Worm (Caenorhabditis elegans): ENCODE results near the gene egl-45.

The egl-45 gene

DNA sequence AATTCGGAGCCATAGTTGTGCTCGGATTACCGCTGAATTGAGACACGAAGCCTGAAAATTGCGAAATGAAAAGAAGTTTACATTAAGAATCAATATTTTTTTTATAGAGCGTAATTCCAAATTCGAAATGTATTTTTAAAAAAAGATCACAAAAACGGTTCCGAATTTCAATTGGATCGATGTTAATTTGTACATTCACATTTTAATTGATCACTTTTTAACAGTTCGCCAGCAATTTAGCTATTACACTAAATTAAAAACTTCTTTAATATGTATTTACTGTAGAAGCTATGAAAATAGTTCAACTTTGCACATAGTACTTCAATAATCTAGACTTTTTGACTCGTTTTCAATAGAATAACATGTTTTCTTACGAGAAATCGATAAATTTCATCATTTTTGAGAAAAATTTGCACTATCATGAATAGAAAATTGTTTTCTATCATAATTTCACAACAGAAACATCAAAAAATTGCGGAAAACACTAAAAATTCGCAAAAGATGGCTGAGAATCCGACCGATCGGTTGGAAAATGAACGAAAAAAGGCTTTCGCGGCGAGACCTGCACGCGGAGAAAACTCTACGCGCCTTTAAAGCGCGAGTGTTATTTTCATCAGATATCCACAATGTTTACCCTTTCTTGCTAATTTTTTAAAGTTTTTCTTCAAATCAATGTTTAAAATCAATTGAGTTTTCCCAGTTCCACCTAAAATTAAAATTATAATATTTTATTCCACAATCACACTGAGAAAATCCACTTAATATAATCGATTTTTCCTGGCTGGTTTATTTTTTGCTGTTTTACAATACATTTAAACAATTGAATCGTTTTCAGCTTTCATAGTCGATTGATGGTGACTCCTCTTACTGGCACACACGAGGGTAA, at the start of gene egl-45, which contains the start of gene kcmf-1:
egl-45 (minus strand) TSS at position 51 of the 886 bp plus-strand sequence.
kcmf-1 (plus strand) TSS at position 836 of the 886 bp plus-strand sequence.
- no peak for TF ChIP-seq unc-62 (GFP tag; optimal IDR thresholded peaks at IDR 0.05)

DNA sequence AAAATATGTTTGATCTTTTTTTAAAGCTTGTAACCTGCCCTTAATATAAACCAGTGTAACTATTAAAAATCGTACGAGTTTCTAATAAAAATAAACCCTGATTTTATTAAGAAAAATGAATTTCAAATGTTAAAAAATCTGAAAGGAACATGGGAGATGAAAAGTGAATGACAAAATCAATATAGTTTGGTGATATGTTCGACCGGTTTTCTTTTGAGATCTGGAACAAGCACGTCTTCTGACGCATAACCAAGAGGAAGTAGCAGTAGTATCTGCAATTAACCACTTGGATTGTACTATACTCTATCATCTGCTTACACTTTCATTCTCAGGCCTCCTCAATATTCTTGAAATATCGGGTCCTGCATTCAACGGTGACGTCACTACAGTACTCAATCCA, 48.7 kb upstream of the egl-45 start:
- TF ChIP-seq unc-62 (GFP tag; optimal IDR thresholded peaks at IDR 0.05): no peak

- no peak for TF ChIP-seq unc-62 (GFP tag; optimal IDR thresholded peaks at IDR 0.05)
Observed at ce11 chrIII:7873481-7873880, 45.1 kb upstream of the egl-45 start, which contains the start of gene tyr-1. tyr-1 (plus strand) TSS chrIII:7873781.

DNA sequence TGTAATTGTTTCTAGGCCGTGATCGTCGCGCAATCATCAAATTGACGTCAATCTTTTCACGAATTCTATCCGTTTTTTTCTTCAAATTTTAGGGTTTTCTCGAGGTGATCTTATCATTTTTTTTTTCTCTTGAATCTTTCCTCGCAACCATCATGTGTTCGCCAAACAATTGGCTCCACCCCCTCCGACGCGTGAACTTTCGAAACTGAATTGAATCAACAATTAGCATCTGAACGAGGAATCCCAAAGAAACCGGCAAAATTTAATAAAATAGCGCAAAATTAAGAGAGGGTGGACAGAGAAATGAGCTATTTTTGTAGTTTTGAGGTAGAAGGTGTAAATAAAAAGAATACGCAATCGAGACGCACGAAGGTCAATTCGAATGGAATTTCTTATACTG, 44.4 kb upstream of the egl-45 start:
- TF ChIP-seq unc-62 (GFP tag; optimal IDR thresholded peaks at IDR 0.05): no peak

DNA sequence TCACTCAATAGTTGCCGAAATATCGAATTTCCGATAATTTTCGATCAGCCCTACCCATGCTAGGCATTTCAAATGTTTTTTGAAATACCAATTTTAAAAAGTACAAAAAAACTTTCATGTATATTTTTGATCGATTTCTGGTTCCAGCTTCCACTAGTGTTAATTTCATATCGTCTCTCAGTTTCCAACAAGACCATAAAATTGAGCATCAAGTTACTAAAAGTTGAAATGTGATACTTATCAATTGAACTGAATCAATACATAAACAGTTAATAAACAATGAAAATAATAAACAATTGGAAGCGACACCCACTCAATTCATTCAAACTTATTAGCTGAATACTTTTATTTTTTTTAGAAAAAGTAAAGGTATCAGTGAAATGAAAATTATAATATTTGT, 37.8 kb upstream of the egl-45 start, which contains the start of gene cup-4:
cup-4 (plus strand) TSS at position 301 of the 400 bp plus-strand sequence.
- TF ChIP-seq unc-62 (GFP tag; optimal IDR thresholded peaks at IDR 0.05): no peak

DNA sequence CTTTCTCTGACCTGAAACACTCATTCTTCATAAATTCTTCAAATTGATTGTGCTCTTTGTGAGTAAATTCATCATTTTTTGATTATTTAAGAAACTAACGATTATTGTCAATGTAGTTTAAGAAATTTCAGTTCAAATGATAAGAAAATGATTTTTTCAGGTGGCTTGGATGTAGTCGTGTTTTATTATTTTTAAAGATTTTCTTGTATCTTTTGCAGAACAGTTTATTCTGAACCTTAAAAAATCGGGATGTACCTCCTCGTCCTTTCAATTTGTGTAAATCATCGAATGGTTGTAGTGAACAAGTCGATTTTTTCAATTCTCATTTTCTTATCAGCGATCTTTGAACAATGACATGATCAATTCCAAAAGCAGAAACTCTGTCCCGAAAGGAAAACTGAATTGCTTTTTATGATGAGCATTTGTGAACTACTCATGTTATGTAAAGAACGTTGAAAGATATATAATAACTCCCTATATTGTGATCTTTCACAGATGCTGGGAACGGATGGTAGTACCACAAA, 36.9 kb upstream of the egl-45 start, which contains the start of gene slc-17.3:
slc-17.3 (minus strand) TSS at position 51 of the 524 bp plus-strand sequence.
- TF ChIP-seq unc-62 (GFP tag; optimal IDR thresholded peaks at IDR 0.05): no peak

DNA sequence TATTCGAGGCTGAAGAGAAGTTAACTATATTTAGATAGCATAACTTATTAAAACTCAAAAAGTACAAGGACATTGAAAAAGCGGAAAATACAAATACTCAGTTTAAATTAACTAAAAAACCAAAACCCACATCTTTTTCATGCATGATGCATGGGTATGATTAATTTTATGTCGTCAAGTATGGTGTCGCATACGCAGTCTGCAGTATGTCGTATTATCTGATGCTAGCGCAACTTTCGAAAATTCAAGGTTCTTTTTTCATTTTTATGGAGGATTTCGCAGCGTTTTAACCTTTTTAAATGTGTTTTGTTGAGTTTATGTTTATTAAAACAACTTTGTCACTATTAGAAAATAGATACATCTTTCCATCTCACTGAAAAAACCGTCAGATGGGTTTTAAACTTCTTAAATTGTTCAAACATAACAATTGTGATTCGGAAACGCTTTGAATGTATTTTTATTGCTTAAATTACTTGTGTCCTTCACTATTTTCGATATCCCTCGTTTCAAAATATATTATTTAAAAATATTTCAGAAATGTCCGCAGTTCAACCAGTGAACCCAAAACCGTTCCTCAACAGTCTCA, 33.2 kb upstream of the egl-45 start, which contains the start of gene snr-5:
snr-5 (plus strand) TSS at position 536 of the 586 bp plus-strand sequence.
- TF ChIP-seq unc-62 (GFP tag; optimal IDR thresholded peaks at IDR 0.05): no peak

DNA sequence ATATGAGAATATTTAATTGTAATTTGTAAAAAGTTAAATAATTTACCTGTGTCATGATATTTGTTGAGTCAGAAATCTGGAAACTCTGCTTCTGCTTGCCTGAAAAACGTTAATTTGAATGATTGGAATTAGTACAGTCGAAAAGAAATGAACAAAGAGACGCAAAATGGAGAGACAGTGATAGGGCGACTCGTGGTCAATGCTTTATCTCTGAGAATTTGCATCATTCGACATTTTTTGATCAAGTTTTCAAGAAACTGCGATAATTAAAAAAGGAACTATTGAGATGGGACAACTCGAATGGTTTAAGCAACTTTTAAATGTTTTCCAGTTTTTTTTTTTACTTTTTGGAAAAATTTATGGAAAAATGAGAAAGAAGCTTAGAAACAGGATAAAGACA, 32.5 kb upstream of the egl-45 start, which contains the start of gene cuc-1:
cuc-1 (minus strand) TSS at position 101 of the 400 bp plus-strand sequence.
- no peak for TF ChIP-seq unc-62 (GFP tag; optimal IDR thresholded peaks at IDR 0.05)

DNA sequence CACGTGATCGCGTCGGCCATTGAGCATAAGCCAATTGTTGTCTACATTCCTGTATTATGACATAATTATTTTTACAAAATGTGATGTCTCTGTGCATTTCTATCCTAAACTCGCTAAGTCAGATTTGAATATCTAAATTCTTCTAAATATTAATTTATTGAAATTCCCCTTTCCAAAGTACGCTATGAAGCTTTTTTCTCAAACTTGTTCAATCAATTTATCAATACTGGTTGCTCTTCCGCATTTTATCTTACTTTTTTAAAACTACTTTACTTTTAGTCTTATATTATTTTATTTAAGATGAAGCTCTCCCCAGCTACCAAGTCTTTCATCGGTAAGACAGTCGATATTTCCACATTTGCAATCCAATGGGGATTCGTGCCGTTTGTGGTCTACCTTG, 30.9 kb upstream of the egl-45 start, which contains the start of gene tomm-7:
tomm-7 (plus strand) TSS at position 301 of the 400 bp plus-strand sequence.
- TF ChIP-seq unc-62 (GFP tag; optimal IDR thresholded peaks at IDR 0.05): no peak

DNA sequence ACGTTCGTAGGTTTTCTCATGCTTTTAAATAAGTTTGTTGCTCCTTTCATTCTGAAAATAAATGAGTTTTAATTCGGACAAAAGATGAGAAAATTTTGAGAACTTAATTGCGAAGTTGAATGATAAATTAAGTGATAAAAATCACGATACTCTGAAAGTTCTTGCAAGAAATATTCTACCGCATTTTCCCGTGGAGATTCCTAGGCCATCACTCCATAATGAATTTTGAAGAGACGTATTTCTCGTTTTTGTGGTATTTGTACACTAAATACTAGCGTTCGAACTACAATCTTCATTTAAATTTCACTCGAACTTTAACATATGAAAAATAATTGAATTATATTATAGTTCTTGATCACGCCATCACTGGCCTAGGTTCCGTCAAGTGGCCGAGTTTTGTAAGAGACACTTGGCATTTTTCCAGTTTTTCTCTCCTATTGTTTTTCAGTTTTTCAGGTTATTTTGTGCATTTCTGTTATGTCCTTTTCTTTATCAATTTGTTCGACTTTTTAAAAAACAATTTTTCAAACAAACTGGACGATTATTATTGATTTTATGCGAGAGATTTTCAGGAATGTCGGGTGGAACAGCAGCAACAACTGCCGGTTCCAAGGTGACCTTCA, 30.1 kb upstream of the egl-45 start, which contains the start of the genes coq-5 and ufm-1:
coq-5 (minus strand) TSS at position 51 of the 623 bp plus-strand sequence.
ufm-1 (plus strand) TSS at position 573 of the 623 bp plus-strand sequence.
- TF ChIP-seq unc-62 (GFP tag; optimal IDR thresholded peaks at IDR 0.05): no peak

ce11 chrIII:7857142-7857541, 28.7 kb upstream of the egl-45 start, which contains the start of gene tag-307:
tag-307 (minus strand) TSS chrIII:7857242.
- TF ChIP-seq unc-62 (GFP tag; optimal IDR thresholded peaks at IDR 0.05): no peak

DNA sequence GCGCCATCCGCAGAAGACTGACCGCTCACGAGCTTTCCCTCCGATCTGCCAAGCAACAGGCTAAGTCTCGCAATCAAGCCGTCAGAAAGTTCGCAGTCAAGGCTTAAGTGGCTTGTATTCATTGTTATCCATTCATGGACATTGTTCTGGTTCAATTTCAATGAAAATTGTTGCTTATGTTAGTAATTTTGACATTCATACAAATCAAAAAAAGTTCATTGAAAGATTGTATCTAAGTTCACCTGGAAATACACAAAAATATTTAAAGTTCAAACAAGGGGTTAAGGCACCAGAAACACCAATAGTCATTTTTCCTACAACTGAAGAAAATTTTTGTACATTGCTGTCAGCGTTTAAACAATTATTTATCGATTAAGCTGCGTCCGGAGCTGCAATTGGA, 27.0 kb upstream of the egl-45 start:
- no peak for TF ChIP-seq unc-62 (GFP tag; optimal IDR thresholded peaks at IDR 0.05)

ce11 chrIII:7854494-7855184, 26.2 kb upstream of the egl-45 start, which contains the start of gene rpl-35:
rpl-35 (plus strand) TSS chrIII:7855134.
- TF ChIP-seq unc-62 (GFP tag; optimal IDR thresholded peaks at IDR 0.05): peak; percentile 38

DNA sequence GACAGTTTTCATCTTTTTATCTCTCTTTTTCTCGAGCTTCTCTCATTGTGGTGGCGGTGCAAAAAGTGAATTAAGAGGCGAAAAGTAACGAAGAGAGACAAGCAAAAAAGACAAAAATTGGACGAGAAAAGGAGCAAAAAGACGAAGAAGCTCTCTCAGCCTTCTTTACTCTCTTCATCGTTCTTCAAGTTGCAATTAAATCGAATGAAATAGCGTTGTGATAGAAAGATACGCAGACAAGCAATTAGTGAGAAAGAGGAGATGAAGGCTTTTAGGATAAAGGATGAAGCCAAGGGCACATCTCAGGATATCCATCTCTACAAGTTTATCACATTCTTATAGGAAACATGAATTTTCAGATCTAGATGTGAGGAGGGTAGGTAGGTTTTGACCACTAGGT, 19.7 kb upstream of the egl-45 start:
- no peak for TF ChIP-seq unc-62 (GFP tag; optimal IDR thresholded peaks at IDR 0.05)

DNA sequence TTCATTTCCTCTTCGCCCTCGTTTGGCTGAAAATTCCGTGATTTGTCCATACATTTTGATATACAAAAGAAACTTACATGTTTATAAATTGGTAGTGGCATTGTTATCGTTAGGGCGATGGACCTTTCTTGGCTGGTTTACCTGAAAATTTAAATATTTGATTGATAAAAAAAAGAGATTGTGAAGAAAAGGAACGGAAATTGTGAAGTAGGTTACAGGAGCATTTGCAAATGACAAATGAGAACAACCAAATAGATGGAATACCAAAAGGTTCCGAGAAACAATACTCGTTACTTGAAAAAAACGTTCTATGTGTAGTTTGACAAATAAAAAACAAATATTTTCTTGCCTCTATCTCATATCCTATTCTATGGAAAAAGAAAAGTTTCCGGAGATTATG, 15.1 kb upstream of the egl-45 start, which contains the start of gene ZK652.8:
ZK652.8 (minus strand) TSS at position 101 of the 400 bp plus-strand sequence.
- TF ChIP-seq unc-62 (GFP tag; optimal IDR thresholded peaks at IDR 0.05): no peak
